Worm (Caenorhabditis elegans) whole organism, early embryonic: ENCODE data around the gene W08F4.1.
"Not testable (repeated sequence)": the region's sequence is repeated elsewhere in the genome, so short reads cannot be mapped to it uniquely, and the experiment has no call there.

Source experiments
- B0310.2 ChIP-seq: sonication (generic microtip); optimal IDR thresholded peaks from 2 replicates; lab custom pipeline; 2016; ENCODE audit warnings: mild to moderate bottlenecking, missing genetic modification characterization, missing compliant biosample characterization
- F13C5.2 ChIP-seq: sonication (generic microtip); optimal IDR thresholded peaks from 2 replicates; lab custom pipeline; 2017; ENCODE audit warnings: mild to moderate bottlenecking, missing genetic modification characterization, inconsistent platforms, missing compliant biosample characterization
- ama-1 ChIP-seq: fragments of 150-350 bp; optimal IDR thresholded peaks from 2 replicates; lab custom pipeline; 2014
- ceh-13 ChIP-seq: fragments of 200-800 bp; sonication (Bioruptor generic); optimal IDR thresholded peaks from 2 replicates; lab custom pipeline; 2018; ENCODE audit warnings: mild to moderate bottlenecking, missing genetic modification characterization, missing compliant biosample characterization
- ets-7 ChIP-seq: sonication (generic microtip); optimal IDR thresholded peaks from 2 replicates; lab custom pipeline; 2016; ENCODE audit warnings: missing genotype, missing genetic modification characterization, missing compliant biosample characterization
- hmbx-1 ChIP-seq: sonication (generic microtip); optimal IDR thresholded peaks from 2 replicates; lab custom pipeline; 2016; ENCODE audit warnings: mild to moderate bottlenecking, missing genetic modification characterization, missing compliant biosample characterization
- hnd-1 ChIP-seq: sonication (generic microtip); optimal IDR thresholded peaks from 2 replicates; lab custom pipeline; 2016; ENCODE audit warnings: missing genetic modification characterization, missing compliant biosample characterization
- pes-1 ChIP-seq: fragments of 200-800 bp; sonication (Bioruptor generic); IDR thresholded peaks from 2 replicates; pipeline ENCODE4 v1.3.6; 2022; ENCODE audit warnings: missing genetic modification reagents, missing genetic modification characterization, missing compliant biosample characterization
- sea-1 ChIP-seq: fragments of 200-800 bp; sonication (Bioruptor generic); conservative IDR thresholded peaks from 2 replicates; pipeline ENCODE4 v1.3.6; 2022; ENCODE audit warnings: missing genetic modification characterization, missing compliant biosample characterization
- tbx-11 ChIP-seq: fragments of 200-800 bp; sonication (Bioruptor generic); IDR thresholded peaks from 2 replicates; pipeline ENCODE4 v1.3.6; 2022; ENCODE audit warnings: missing genetic modification characterization, missing compliant biosample characterization

- not testable (repeated sequence) for TF ChIP-seq B0310.2 (tag; lab: Kevin White, UChicago); pes-1; ama-1; F13C5.2 (tag; lab: Kevin White, UChicago); ets-7 (tag; lab: Kevin White, UChicago); hnd-1 (tag; lab: Kevin White, UChicago); hmbx-1 (tag; lab: Kevin White, UChicago); ceh-13 (GFP tag; lab: Kevin White, UChicago); sea-1 (GFP tag; lab: Robert Waterston, UW)
- TF ChIP-seq tbx-11 = 0 out of 2 replicates have a peak, but pooled peaks have one; percentile 46
Measured at ce11 chrII:629454-629853, 36.1 kb downstream of the W08F4.1 start.
